Worm (Caenorhabditis elegans) whole organism, midembryonic: ENCODE results near the gene nhr-246.

Experiments used
- T22C8.4 ChIP-seq: fragments of 200-800 bp; sonication (Bioruptor generic); IDR thresholded peaks from 2 replicates; pipeline ENCODE4 v1.3.6; 2022; ENCODE audit warnings: missing genetic modification characterization, missing compliant biosample characterization
- cog-1 ChIP-seq: sonication (generic microtip); optimal IDR thresholded peaks from 2 replicates; lab custom pipeline; 2016; ENCODE audit warnings: missing genetic modification characterization, missing compliant biosample characterization
- flt-1 ChIP-seq: fragments of 200-800 bp; sonication (Bioruptor generic); IDR thresholded peaks from 2 replicates; pipeline ENCODE4 v1.3.6; 2022; ENCODE audit warnings: missing genetic modification characterization, missing compliant biosample characterization
- klf-2 ChIP-seq: fragments of 200-800 bp; sonication (Bioruptor generic); conservative IDR thresholded peaks from 2 replicates; pipeline ENCODE4 v1.3.6; 2022; ENCODE audit warnings: missing genetic modification reagents, missing genetic modification characterization, missing compliant biosample characterization
- med-1 ChIP-seq: sonication (generic microtip); optimal IDR thresholded peaks from 2 replicates; lab custom pipeline; 2017; ENCODE audit warnings: missing genetic modification characterization, mild to moderate bottlenecking, missing compliant biosample characterization, antibody characterized with exemption, missing genetic modification reagents; ENCODE audit not compliant: insufficient read depth
- ref-1 ChIP-seq: fragments of 200-800 bp; sonication (Bioruptor generic); conservative IDR thresholded peaks from 2 replicates; pipeline ENCODE4 v1.3.6; 2022; ENCODE audit warnings: missing genetic modification reagents, missing genetic modification characterization, missing compliant biosample characterization
- tab-1 ChIP-seq: fragments of 200-800 bp; sonication (Bioruptor generic); IDR thresholded peaks from 2 replicates; pipeline ENCODE4 v1.3.6; 2022; ENCODE audit warnings: missing genetic modification characterization, missing compliant biosample characterization

DNA sequence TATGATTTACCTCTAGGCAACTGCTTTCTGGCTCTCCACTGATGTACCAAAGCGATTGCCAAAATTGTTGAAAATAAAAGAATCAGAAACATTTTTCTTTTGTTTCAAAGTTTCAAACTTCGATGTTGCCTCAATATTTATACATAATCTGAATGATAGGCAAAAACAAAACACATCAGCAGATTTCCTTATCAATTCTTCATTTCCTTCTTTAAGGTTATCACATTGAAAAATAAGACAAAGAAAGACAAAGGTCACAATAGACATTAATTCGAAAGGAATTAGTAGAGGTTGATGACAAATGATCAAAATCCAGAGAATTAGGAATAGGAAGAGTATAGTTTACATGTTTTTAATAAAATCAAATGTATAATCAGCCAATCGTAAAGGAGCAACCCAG is 25.3 kb upstream of the nhr-246 start, which contains the start of gene cyp-34A2:
- TF ChIP-seq cog-1 (tag; lab: Kevin White, UChicago): no peak
- no peak for TF ChIP-seq ref-1 (GFP tag; lab: Robert Waterston, UW)
- no peak for TF ChIP-seq klf-2 (GFP tag; lab: Robert Waterston, UW)
- no peak for TF ChIP-seq flt-1 (GFP tag; lab: Robert Waterston, UW)
- no peak for TF ChIP-seq T22C8.4 (GFP tag; lab: Robert Waterston, UW)
- TF ChIP-seq tab-1: no peak
- no peak for TF ChIP-seq med-1
